Fruit fly (Drosophila melanogaster) whole organism, wandering third instar larva: ENCODE measurements around the gene CG33263.
A peak's percentile ranks its signal among the peaks of the same experiment; 100 is the strongest.

Experiments
- Abd-B ChIP-seq: fragments of >200 bp; optimal IDR thresholded peaks from 2 replicates; lab custom pipeline; 2017; ENCODE audit warnings: missing biosample characterization, missing genetic modification characterization
- CG32264 ChIP-seq: fragments of 200-800 bp; sonication (Bioruptor generic); optimal IDR thresholded peaks from 2 replicates; lab custom pipeline; 2016; ENCODE audit warnings: missing biosample characterization, missing genetic modification characterization
- CG9705 ChIP-seq: fragments of 200-800 bp; sonication (Bioruptor generic); optimal IDR thresholded peaks from 2 replicates; lab custom pipeline; 2018; ENCODE audit warnings: missing biosample characterization, mild to moderate bottlenecking, missing genetic modification characterization
- CrebA ChIP-seq: fragments of 200-800 bp; sonication (Bioruptor generic); optimal IDR thresholded peaks from 2 replicates; lab custom pipeline; 2016; ENCODE audit warnings: missing biosample characterization, mild to moderate bottlenecking, missing genetic modification characterization, borderline replicate concordance
- Dfd ChIP-seq: fragments of >200 bp; optimal IDR thresholded peaks from 2 replicates; lab custom pipeline; 2017; ENCODE audit warnings: missing biosample characterization, missing genetic modification characterization
- Dif ChIP-seq: fragments of 200-275, 200-300 bp; sonication (Bioruptor generic); optimal IDR thresholded peaks from 2 replicates; lab custom pipeline; 2018; ENCODE audit warnings: missing biosample characterization, missing genetic modification characterization; ENCODE audit not compliant: partially characterized antibody
- GATAd ChIP-seq: sonication (Bioruptor generic); optimal IDR thresholded peaks from 2 replicates; lab custom pipeline; 2016; ENCODE audit warnings: missing biosample characterization, missing genetic modification characterization
- Hnf4 ChIP-seq: fragments of 200-800 bp; sonication (Bioruptor generic); optimal IDR thresholded peaks from 2 replicates; lab custom pipeline; 2016; ENCODE audit warnings: missing biosample characterization, mild to moderate bottlenecking, missing genetic modification characterization
- Hr78 ChIP-seq: fragments of >200 bp; optimal IDR thresholded peaks from 2 replicates; lab custom pipeline; 2017; ENCODE audit warnings: missing biosample characterization, missing genetic modification characterization
- Hr83 ChIP-seq: fragments of 200-300 bp; sonication (Bioruptor generic); optimal IDR thresholded peaks from 2 replicates; lab custom pipeline; 2016; ENCODE audit warnings: missing biosample characterization, mild to moderate bottlenecking, missing genetic modification characterization, moderate library complexity; ENCODE audit not compliant: poor library complexity, severe bottlenecking
- Jra ChIP-seq: sonication (Bioruptor generic); optimal IDR thresholded peaks from 2 replicates; lab custom pipeline; 2016; ENCODE audit warnings: missing biosample characterization, missing genetic modification characterization
- Mio ChIP-seq: sonication (Bioruptor generic); optimal IDR thresholded peaks from 2 replicates; lab custom pipeline; 2016; ENCODE audit warnings: missing biosample characterization, missing genetic modification characterization
- Myc ChIP-seq: fragments of >200 bp; optimal IDR thresholded peaks from 2 replicates; lab custom pipeline; 2017
- N ChIP-seq: fragments of >200 bp; optimal IDR thresholded peaks from 2 replicates; lab custom pipeline; 2018; ENCODE audit warnings: missing biosample characterization, missing external identifiers, missing genetic modification characterization
- OdsH ChIP-seq: fragments of 200-800 bp; sonication (Bioruptor generic); optimal IDR thresholded peaks from 2 replicates; lab custom pipeline; 2016; ENCODE audit warnings: missing biosample characterization, mild to moderate bottlenecking, missing genetic modification characterization
- Rel ChIP-seq, 2 experiments: fragments of 200-800 bp; sonication (Bioruptor generic) in 1 of 2; optimal IDR thresholded peaks; 2 replicates in 1 of 2; 3 replicates in 1 of 2; lab custom pipeline; 2016 to 2019; ENCODE audit warnings: mild to moderate bottlenecking in 2 of 2, missing biosample characterization in 2 of 2, missing genetic modification characterization in 2 of 2, moderate library complexity in 1 of 2
- Sp1 ChIP-seq: fragments of 200-800 bp; sonication (Bioruptor generic); optimal IDR thresholded peaks from 3 replicates; lab custom pipeline; 2019; ENCODE audit warnings: missing biosample characterization, mild to moderate bottlenecking, missing genetic modification characterization, moderate library complexity
- br ChIP-seq: fragments of 200-800 bp; sonication (Bioruptor generic); optimal IDR thresholded peaks from 2 replicates; lab custom pipeline; 2016; ENCODE audit warnings: missing biosample characterization, missing genetic modification characterization
- brk ChIP-seq: fragments of 200-800 bp; sonication (Bioruptor generic); optimal IDR thresholded peaks from 2 replicates; lab custom pipeline; 2016; ENCODE audit warnings: missing biosample characterization, mild to moderate bottlenecking, missing genetic modification characterization
- dl ChIP-seq, 2 experiments: fragments of 175-275, 200-275 bp in 1 of 2; fragments of 200-275 bp in 1 of 2; sonication (Bioruptor generic); optimal IDR thresholded peaks; lab custom pipeline; 2018; ENCODE audit warnings: mild to moderate bottlenecking in 2 of 2, missing biosample characterization in 2 of 2, missing genetic modification characterization in 2 of 2, moderate library complexity in 2 of 2; ENCODE audit not compliant: partially characterized antibody in 2 of 2, insufficient read depth in 1 of 2
- dmrt93B ChIP-seq: fragments of 200-800 bp; sonication (Bioruptor generic); optimal IDR thresholded peaks from 2 replicates; lab custom pipeline; 2018; ENCODE audit warnings: missing biosample characterization, mild to moderate bottlenecking, missing genetic modification characterization
- ey ChIP-seq: fragments of 200-800 bp; sonication (Bioruptor generic); optimal IDR thresholded peaks from 2 replicates; lab custom pipeline; 2016; ENCODE audit warnings: missing biosample characterization, missing genetic modification characterization
- foxo ChIP-seq, 2 experiments: fragments of 200-800 bp; sonication (Bioruptor generic); optimal IDR thresholded peaks; 2 replicates in 1 of 2; 3 replicates in 1 of 2; lab custom pipeline; 2016 to 2017; ENCODE audit warnings: missing biosample characterization in 2 of 2, missing genetic modification characterization in 2 of 2
- fru ChIP-seq: fragments of 200-800 bp; sonication (Bioruptor generic); optimal IDR thresholded peaks from 3 replicates; lab custom pipeline; 2016; ENCODE audit warnings: missing biosample characterization, mild to moderate bottlenecking, missing genetic modification characterization
- h ChIP-seq: fragments of 200-800 bp; sonication (Bioruptor generic); optimal IDR thresholded peaks from 3 replicates; lab custom pipeline; 2016; ENCODE audit warnings: missing biosample characterization, mild to moderate bottlenecking, missing genetic modification characterization
- jim ChIP-seq: fragments of 175-275, 200-325 bp; sonication (Bioruptor generic); optimal IDR thresholded peaks from 2 replicates; lab custom pipeline; 2016; ENCODE audit warnings: missing biosample characterization, mild to moderate bottlenecking, missing genetic modification characterization
- lola ChIP-seq: fragments of >200 bp; optimal IDR thresholded peaks from 2 replicates; lab custom pipeline; 2017; ENCODE audit warnings: missing biosample characterization, missing genetic modification characterization
- pan ChIP-seq: fragments of >200 bp; optimal IDR thresholded peaks from 2 replicates; lab custom pipeline; 2017
- psq ChIP-seq: fragments of 200-800 bp; sonication (Bioruptor generic); optimal IDR thresholded peaks from 3 replicates; lab custom pipeline; 2017; ENCODE audit warnings: missing biosample characterization, mild to moderate bottlenecking, missing genetic modification characterization, moderate library complexity
- rgr ChIP-seq: fragments of 200-800 bp; sonication (Bioruptor generic); optimal IDR thresholded peaks from 3 replicates; lab custom pipeline; 2016; ENCODE audit warnings: missing biosample characterization, mild to moderate bottlenecking, missing genetic modification characterization
- sage ChIP-seq: fragments of 200-800 bp; sonication (Bioruptor generic); optimal IDR thresholded peaks from 2 replicates; lab custom pipeline; 2016; ENCODE audit warnings: missing biosample characterization, mild to moderate bottlenecking, missing genetic modification characterization
- tai ChIP-seq: sonication (Bioruptor generic); optimal IDR thresholded peaks from 2 replicates; lab custom pipeline; 2016; ENCODE audit warnings: missing biosample characterization, missing genetic modification characterization
- usp ChIP-seq: fragments of >200 bp; optimal IDR thresholded peaks from 2 replicates; lab custom pipeline; 2017; ENCODE audit warnings: missing biosample characterization, missing genetic modification characterization
- woc ChIP-seq: sonication (Bioruptor generic); optimal IDR thresholded peaks from 2 replicates; lab custom pipeline; 2016; ENCODE audit warnings: missing biosample characterization, mild to moderate bottlenecking, missing genetic modification characterization

The CG33263 gene

dm6 chr3L:13389834-13390233 is 34.1 kb downstream of the CG33263 start, which contains the start of gene Poc1:
Gene Poc1 (minus strand): TSS chr3L:13390006.
- no peak for TF ChIP-seq Abd-B (GFP tag; lab: Kevin White, UChicago)
- TF ChIP-seq h (GFP tag; lab: Kevin White, UChicago) = no peak
- TF ChIP-seq Sp1 (GFP tag; lab: Kevin White, UChicago) = no peak
- no peak for TF ChIP-seq CG32264 (GFP tag; lab: Kevin White, UChicago)
- TF ChIP-seq Dif (GFP tag; lab: Kevin White, UChicago) = no peak
- TF ChIP-seq Hr83 (GFP tag; lab: Kevin White, UChicago) = no peak
- TF ChIP-seq OdsH = no peak
- no peak for TF ChIP-seq dl (GFP tag; optimal IDR thresholded peaks at IDR 0.05; lab: Kevin White, UChicago; ENCODE audit: insufficient read depth in 1 of 2, partially characterized antibody in 2 of 2)
- TF ChIP-seq Mio (GFP tag; lab: Kevin White, UChicago) = no peak
- TF ChIP-seq Jra (GFP tag; lab: Kevin White, UChicago) = no peak
- no peak for TF ChIP-seq Rel (GFP tag; optimal IDR thresholded peaks at IDR 0.05; lab: Kevin White, UChicago)
- TF ChIP-seq Rel (tag; optimal IDR thresholded peaks at IDR 0.05; lab: Kevin White, UChicago) = no peak
- no peak for TF ChIP-seq usp
- no peak for TF ChIP-seq rgr

dm6 chr3L:13387608-13388007 is 36.4 kb downstream of the CG33263 start, which contains the start of gene CG10171:
Gene CG10171 (minus strand): TSS chr3L:13387907.
- TF ChIP-seq Myc (lab: Kevin White, UChicago) = peak; percentile 20
- no peak for TF ChIP-seq psq (GFP tag; lab: Kevin White, UChicago)
- no peak for TF ChIP-seq pan (lab: Kevin White, UChicago)

dm6 chr3L:13384489-13384888 is 39.5 kb downstream of the CG33263 start, which contains the start of gene CG14110:
Gene CG14110 (plus strand): TSS chr3L:13384789.
- no peak for TF ChIP-seq br
- no peak for TF ChIP-seq Dif (GFP tag; lab: Kevin White, UChicago)
- TF ChIP-seq Rel (GFP tag; optimal IDR thresholded peaks at IDR 0.05; lab: Kevin White, UChicago) = no peak
- TF ChIP-seq Rel (tag; optimal IDR thresholded peaks at IDR 0.05; lab: Kevin White, UChicago) = no peak
- no peak for TF ChIP-seq Abd-B (GFP tag; lab: Kevin White, UChicago)
- TF ChIP-seq h (GFP tag; lab: Kevin White, UChicago) = no peak
- TF ChIP-seq Myc (lab: Kevin White, UChicago) = no peak
- no peak for TF ChIP-seq foxo (GFP tag; optimal IDR thresholded peaks at IDR 0.05; lab: Kevin White, UChicago)
- no peak for TF ChIP-seq jim
- TF ChIP-seq rgr = no peak
- TF ChIP-seq Sp1 (GFP tag; lab: Kevin White, UChicago) = no peak
- no peak for TF ChIP-seq dmrt93B (GFP tag; lab: Kevin White, UChicago)
- TF ChIP-seq psq (GFP tag; lab: Kevin White, UChicago) = no peak
- TF ChIP-seq sage (GFP tag; lab: Kevin White, UChicago) = no peak
- no peak for TF ChIP-seq GATAd (GFP tag; lab: Kevin White, UChicago)
- TF ChIP-seq OdsH = no peak
- TF ChIP-seq woc (GFP tag; lab: Kevin White, UChicago) = no peak

dm6 chr3L:13382061-13382815 is 41.7 kb downstream of the CG33263 start, which contains the start of gene ImpL1:
Gene ImpL1 (plus strand): TSS chr3L:13382765.
- no peak for TF ChIP-seq h (GFP tag; lab: Kevin White, UChicago)
- no peak for TF ChIP-seq Sp1 (GFP tag; lab: Kevin White, UChicago)
- no peak for TF ChIP-seq foxo (GFP tag; optimal IDR thresholded peaks at IDR 0.05; lab: Kevin White, UChicago)
- TF ChIP-seq N (GFP tag; lab: Kevin White, UChicago) = no peak
- TF ChIP-seq Hr83 (GFP tag; lab: Kevin White, UChicago) = no peak
- TF ChIP-seq tai (GFP tag; lab: Kevin White, UChicago) = no peak
- no peak for TF ChIP-seq CrebA (GFP tag; lab: Kevin White, UChicago)
- no peak for TF ChIP-seq jim
- TF ChIP-seq OdsH = no peak
- TF ChIP-seq, all 38 proteins: peak for 0

dm6 chr3L:13381160-13381559 is 42.8 kb downstream of the CG33263 start, which contains the start of gene CG14107:
Gene CG14107 (minus strand): TSS chr3L:13381346.
- TF ChIP-seq brk (GFP tag; lab: Kevin White, UChicago) = no peak
- no peak for TF ChIP-seq CG32264 (GFP tag; lab: Kevin White, UChicago)
- TF ChIP-seq Hr78 = no peak
- no peak for TF ChIP-seq fru (GFP tag; lab: Kevin White, UChicago)
- no peak for TF ChIP-seq ey (GFP tag; lab: Kevin White, UChicago)
- no peak for TF ChIP-seq Jra (GFP tag; lab: Kevin White, UChicago)
- TF ChIP-seq rgr = no peak
- TF ChIP-seq Hnf4 = no peak
- TF ChIP-seq pan (lab: Kevin White, UChicago) = no peak
- no peak for TF ChIP-seq CG9705
- TF ChIP-seq dmrt93B (GFP tag; lab: Kevin White, UChicago) = no peak
- TF ChIP-seq Hr83 (GFP tag; lab: Kevin White, UChicago) = no peak
- no peak for TF ChIP-seq Dfd (GFP tag; lab: Kevin White, UChicago)
- TF ChIP-seq sage (GFP tag; lab: Kevin White, UChicago) = no peak
- TF ChIP-seq tai (GFP tag; lab: Kevin White, UChicago) = no peak
- no peak for TF ChIP-seq GATAd (GFP tag; lab: Kevin White, UChicago)
- TF ChIP-seq lola (GFP tag; lab: Kevin White, UChicago) = no peak
- no peak for TF ChIP-seq psq (GFP tag; lab: Kevin White, UChicago)
- no peak for TF ChIP-seq foxo (GFP tag; optimal IDR thresholded peaks at IDR 0.05; lab: Kevin White, UChicago)
